Fruit fly (Drosophila melanogaster): ENCODE results near the gene pst.

The pst gene

dm6 chr3L:7334990-7335389 lies 25.1 kb downstream of the pst start, which contains the start of the genes wrm1 and wrm2 (continued):
- TF ChIP-seq bcd (GFP tag; optimal IDR thresholded peaks at IDR 0.05) (no peak), CG14710 (tag; optimal IDR thresholded peaks at IDR 0.05) (peak; percentile 52), wek (GFP tag; optimal IDR thresholded peaks at IDR 0.05) (no peak), CG17612 (GFP tag; IDR thresholded peaks at IDR 0.05) (no peak), HHEX (GFP tag; optimal IDR thresholded peaks at IDR 0.05) (no peak), pzg (GFP tag; optimal IDR thresholded peaks at IDR 0.05) (peak; percentile 59), zfh2 (GFP tag; optimal IDR thresholded peaks at IDR 0.05) (no peak), Neu2 (GFP tag; optimal IDR thresholded peaks at IDR 0.05; ENCODE audit: borderline replicate concordance) (no peak), CG17328 (GFP tag; IDR thresholded peaks at IDR 0.05) (no peak), eve (GFP tag; optimal IDR thresholded peaks at IDR 0.05) (no peak), CG1602 (GFP tag; optimal IDR thresholded peaks at IDR 0.05) (no peak), D (optimal IDR thresholded peaks at IDR 0.05) (no peak), D (GFP tag; optimal IDR thresholded peaks at IDR 0.05) (no peak), CG17186 (GFP tag; optimal IDR thresholded peaks at IDR 0.05) (peak; percentile 7), CG9437 (GFP tag; optimal IDR thresholded peaks at IDR 0.05) (no peak), CG32532 (GFP tag; IDR thresholded peaks at IDR 0.05) (no peak), otp (GFP tag; IDR thresholded peaks at IDR 0.05) (no peak), Doc2 (GFP tag; IDR thresholded peaks at IDR 0.05) (no peak), CG18262 (tag; optimal IDR thresholded peaks at IDR 0.05) (no peak), CG4854 (GFP tag; optimal IDR thresholded peaks at IDR 0.05) (no peak), Dbx (GFP tag; IDR thresholded peaks at IDR 0.05) (no peak), sr (GFP tag; IDR thresholded peaks at IDR 0.05) (no peak), CG15073 (GFP tag; optimal IDR thresholded peaks at IDR 0.05) (no peak), ato (GFP tag; IDR thresholded peaks at IDR 0.05; ENCODE audit: partially characterized antibody) (no peak), tll (GFP tag; optimal IDR thresholded peaks at IDR 0.05) (no peak), CG5245 (GFP tag; optimal IDR thresholded peaks at IDR 0.05) (no peak), CG7271 (tag; optimal IDR thresholded peaks at IDR 0.05) (no peak), CG12769 (tag; optimal IDR thresholded peaks at IDR 0.05) (no peak), CG7556 (GFP tag; optimal IDR thresholded peaks at IDR 0.05) (no peak), bigmax (GFP tag; optimal IDR thresholded peaks at IDR 0.05) (no peak), gfzf (GFP tag; optimal IDR thresholded peaks at IDR 0.05) (no peak), Lim3 (GFP tag; IDR thresholded peaks at IDR 0.05) (no peak), stc (GFP tag; IDR thresholded peaks at IDR 0.05) (no peak), CG10565 (GFP tag; optimal IDR thresholded peaks at IDR 0.05) (no peak), Fer1 (GFP tag; optimal IDR thresholded peaks at IDR 0.05) (peak; percentile 11), ems (GFP tag; optimal IDR thresholded peaks at IDR 0.05) (no peak), hkb (optimal IDR thresholded peaks at IDR 0.05) (no peak), hkb (GFP tag; IDR thresholded peaks at IDR 0.05) (no peak), jumu (GFP tag; optimal IDR thresholded peaks at IDR 0.05) (no peak), nau (GFP tag; optimal IDR thresholded peaks at IDR 0.05) (no peak), Hey (tag; optimal IDR thresholded peaks at IDR 0.05) (no peak), Asciz (GFP tag; optimal IDR thresholded peaks at IDR 0.05) (no peak), Nf-YB (GFP tag; optimal IDR thresholded peaks at IDR 0.05) (peak; percentile 7), usp (GFP tag; optimal IDR thresholded peaks at IDR 0.05) (no peak), Dip2 (GFP tag; IDR thresholded peaks at IDR 0.05) (no peak), CG16815 (GFP tag; optimal IDR thresholded peaks at IDR 0.05) (no peak), Abd-B (GFP tag; optimal IDR thresholded peaks at IDR 0.05) (no peak), E2f2 (GFP tag; IDR thresholded peaks at IDR 0.05) (peak; percentile 48; the same call in 1 of the 2 replicates), crp (GFP tag; optimal IDR thresholded peaks at IDR 0.05) (no peak), CG3995 (GFP tag; optimal IDR thresholded peaks at IDR 0.05) (no peak), CG6765 (GFP tag; optimal IDR thresholded peaks at IDR 0.05) (no peak), Xbp1 (GFP tag; optimal IDR thresholded peaks at IDR 0.05) (no peak)

All from whole organism, embryonic.